Worm (Caenorhabditis elegans): ENCODE data around the gene F08F8.9.

F08F8.9 gene

ce11 chrIII:7376143-7376802 is 22.5 kb upstream of the F08F8.9 start (continued):
- TF ChIP-seq skn-1 (tag; optimal IDR thresholded peaks at IDR 0.05) (peak; percentile 46), nhr-20 (tag; optimal IDR thresholded peaks at IDR 0.05) (peak; percentile 95), unc-130 (tag; optimal IDR thresholded peaks at IDR 0.05) (peak; percentile 17), ceh-90 (tag; optimal IDR thresholded peaks at IDR 0.05) (no peak), lsy-2 (tag; optimal IDR thresholded peaks at IDR 0.05) (peak; percentile 55 to 64), xbp-1 (tag; optimal IDR thresholded peaks at IDR 0.05) (peak; percentile 87), zag-1 (tag; optimal IDR thresholded peaks at IDR 0.05) (no peak), ces-1 (GFP tag; optimal IDR thresholded peaks at IDR 0.05) (no peak), tlp-1 (tag; optimal IDR thresholded peaks at IDR 0.05) (no peak), pqm-1 (tag; optimal IDR thresholded peaks at IDR 0.05) (no peak), nhr-90 (tag; optimal IDR thresholded peaks at IDR 0.05; ENCODE audit: poor library complexity) (peak; percentile 90), nhr-19 (GFP tag; conservative IDR thresholded peaks at IDR 0.05) (peak; percentile 73), nhr-28 (tag; optimal IDR thresholded peaks at IDR 0.05) (no peak), fkh-8 (tag; optimal IDR thresholded peaks at IDR 0.05) (peak; percentile 40), ceh-8 (GFP tag; optimal IDR thresholded peaks at IDR 0.05) (peak; percentile 18), tbx-2 (tag; optimal IDR thresholded peaks at IDR 0.05) (peak; percentile 79), unc-62 (GFP tag; optimal IDR thresholded peaks at IDR 0.05) (no peak), swsn-7 (tag; optimal IDR thresholded peaks at IDR 0.05) (peak; percentile 68), pag-3 (tag; optimal IDR thresholded peaks at IDR 0.05; ENCODE audit: borderline replicate concordance, insufficient read depth) (no peak), mef-2 (tag; optimal IDR thresholded peaks at IDR 0.05) (no peak), pax-3 (tag; optimal IDR thresholded peaks at IDR 0.05) (no peak), aly-2 (tag; optimal IDR thresholded peaks at IDR 0.05) (peak; percentile 27), lin-13 (GFP tag; optimal IDR thresholded peaks at IDR 0.05) (peak; percentile 38), lin-39 (tag; optimal IDR thresholded peaks at IDR 0.05) (no peak), ceh-88 (GFP tag; IDR thresholded peaks at IDR 0.05) (no peak), nhr-76 (tag; optimal IDR thresholded peaks at IDR 0.05) (no peak), nhr-11 (tag; optimal IDR thresholded peaks at IDR 0.05) (no peak), unc-30 (tag; optimal IDR thresholded peaks at IDR 0.05) (no peak), alr-1 (tag; optimal IDR thresholded peaks at IDR 0.05; ENCODE audit: borderline replicate concordance) (no peak), hpl-2 (GFP tag; optimal IDR thresholded peaks at IDR 0.05) (peak; percentile 31), C34B4.2 (tag; optimal IDR thresholded peaks at IDR 0.05) (no peak), egl-13 (tag; optimal IDR thresholded peaks at IDR 0.05) (no peak), C04F5.9 (tag; optimal IDR thresholded peaks at IDR 0.05) (peak; percentile 4), egl-27 (tag; optimal IDR thresholded peaks at IDR 0.05) (peak in 1 of 2 experiments; percentile 17), nhr-77 (tag; optimal IDR thresholded peaks at IDR 0.05) (peak; percentile 4), nhr-237 (tag; optimal IDR thresholded peaks at IDR 0.05) (peak; percentile 13), nhr-71 (tag; optimal IDR thresholded peaks at IDR 0.05) (peak; percentile 93), fos-1 (tag; optimal IDR thresholded peaks at IDR 0.05) (no peak), C16A3.4 (tag; optimal IDR thresholded peaks at IDR 0.05) (peak; percentile 63), mdl-1 (tag; optimal IDR thresholded peaks at IDR 0.05) (peak in 1 of 2 experiments; percentile 98), ztf-4 (tag; optimal IDR thresholded peaks at IDR 0.05) (peak; percentile 87), unc-86 (tag; optimal IDR thresholded peaks at IDR 0.05) (no peak), nhr-85 (tag) (peak; percentile 98), nhr-12 (tag; optimal IDR thresholded peaks at IDR 0.05) (no peak), blmp-1 (tag; optimal IDR thresholded peaks at IDR 0.05) (peak; percentile 89), snpc-4 (tag; optimal IDR thresholded peaks at IDR 0.05) (no peak), jun-1 (tag; optimal IDR thresholded peaks at IDR 0.05) (peak; percentile 58), snu-23 (GFP tag; optimal IDR thresholded peaks at IDR 0.05) (peak; percentile 96), dpl-1 (GFP tag; optimal IDR thresholded peaks at IDR 0.05) (peak; percentile 41 to 57 (median 42)), grh-1 (GFP tag; IDR thresholded peaks at IDR 0.05) (peak; percentile 89), hlh-17 (GFP tag; optimal IDR thresholded peaks at IDR 0.05; ENCODE audit: borderline replicate concordance) (no peak), fkh-10 (GFP tag; optimal IDR thresholded peaks at IDR 0.05) (no peak), fkh-4 (tag; optimal IDR thresholded peaks at IDR 0.05; ENCODE audit: borderline replicate concordance) (no peak)
